In genomic region chrIV:12865884-12866283, ce11 we compare ENCODE assay signal across 6 worm cellular contexts.
A peak's percentile ranks its signal among the peaks of the same experiment; 100 is the strongest.
TF ChIP-seq lines count a peak whose summit lies in the region.

TSS of gene clec-186 (plus strand) at chrIV:12866109.

TF ChIP-seq in whole organism, L1 larva, 84 proteins besides CTCF, POLR2A, EP300 and RAD21 (continues in another document):
- no peak for TF ChIP-seq nhr-12 (tag; optimal IDR thresholded peaks at IDR 0.05; lab: Kevin White, UChicago)
- peak; percentile 5 for TF ChIP-seq jun-1 (tag; optimal IDR thresholded peaks at IDR 0.05; lab: Kevin White, UChicago)
- TF ChIP-seq pqm-1 (tag; optimal IDR thresholded peaks at IDR 0.05; lab: Kevin White, UChicago), result peak; percentile 40
- TF ChIP-seq aha-1 (tag; optimal IDR thresholded peaks at IDR 0.05; lab: Kevin White, UChicago), result no peak
- peak; percentile 18 for TF ChIP-seq nhr-20 (tag; optimal IDR thresholded peaks at IDR 0.05; lab: Kevin White, UChicago)
- TF ChIP-seq rnt-1 (tag; optimal IDR thresholded peaks at IDR 0.05; lab: Kevin White, UChicago), result no peak
- no peak for TF ChIP-seq nhr-71 (tag; optimal IDR thresholded peaks at IDR 0.05; lab: Kevin White, UChicago)
- TF ChIP-seq pax-3 (tag; optimal IDR thresholded peaks at IDR 0.05; lab: Kevin White, UChicago), result peak; percentile 45
- peak; percentile 97 for TF ChIP-seq elt-2 (tag; optimal IDR thresholded peaks at IDR 0.05; lab: Kevin White, UChicago)
- no peak for TF ChIP-seq efl-1 (optimal IDR thresholded peaks at IDR 0.05; lab: Kevin White, UChicago)
- TF ChIP-seq efl-1 (GFP tag; optimal IDR thresholded peaks at IDR 0.05 in 1 of 2; lab: Kevin White, UChicago), result peak in 1 of 2 experiments; percentile 20
- TF ChIP-seq hlh-17 (GFP tag; optimal IDR thresholded peaks at IDR 0.05; lab: Kevin White, UChicago; ENCODE audit: borderline replicate concordance), result no peak
- no peak for TF ChIP-seq nhr-90 (tag; optimal IDR thresholded peaks at IDR 0.05; lab: Kevin White, UChicago; ENCODE audit: poor library complexity)
- no peak for TF ChIP-seq fos-1 (tag; optimal IDR thresholded peaks at IDR 0.05; lab: Kevin White, UChicago)
- TF ChIP-seq skn-1 (tag; optimal IDR thresholded peaks at IDR 0.05; lab: Kevin White, UChicago), result no peak

TF ChIP-seq in whole organism, L2 larva, 48 proteins besides CTCF, POLR2A, EP300 and RAD21:
- no peak for TF ChIP-seq mdl-1 (tag; optimal IDR thresholded peaks at IDR 0.05; lab: Kevin White, UChicago)
- no peak for TF ChIP-seq mbf-1 (tag; optimal IDR thresholded peaks at IDR 0.05; lab: Kevin White, UChicago)
- TF ChIP-seq fos-1 (tag; optimal IDR thresholded peaks at IDR 0.05; lab: Kevin White, UChicago), result peak; percentile 91
- no peak for TF ChIP-seq unc-62 (GFP tag; optimal IDR thresholded peaks at IDR 0.05; lab: Kevin White, UChicago)
- no peak for TF ChIP-seq ceh-16 (tag; optimal IDR thresholded peaks at IDR 0.05; lab: Kevin White, UChicago)
- TF ChIP-seq crh-2 (tag; optimal IDR thresholded peaks at IDR 0.05; lab: Kevin White, UChicago), result peak; percentile 21
- no peak for TF ChIP-seq egl-27 (tag; optimal IDR thresholded peaks at IDR 0.05; lab: Kevin White, UChicago)
- no peak for TF ChIP-seq R02D3.7 (tag; optimal IDR thresholded peaks at IDR 0.05; lab: Kevin White, UChicago)
- TF ChIP-seq sma-9 (GFP tag; optimal IDR thresholded peaks at IDR 0.05; lab: Kevin White, UChicago), result peak; percentile 54
- TF ChIP-seq sma-9 (tag; optimal IDR thresholded peaks at IDR 0.05; lab: Kevin White, UChicago), result no peak

TF ChIP-seq in whole organism, L3 larva, 47 proteins besides CTCF, POLR2A, EP300 and RAD21:
- peak; percentile 11 for TF ChIP-seq jun-1 (tag; optimal IDR thresholded peaks at IDR 0.05; lab: Kevin White, UChicago)
- peak; percentile 96 for TF ChIP-seq elt-2 (tag; optimal IDR thresholded peaks at IDR 0.05; lab: Kevin White, UChicago)
- no peak for TF ChIP-seq egl-27 (tag; optimal IDR thresholded peaks at IDR 0.05; lab: Kevin White, UChicago)
- TF ChIP-seq pqm-1 (tag; optimal IDR thresholded peaks at IDR 0.05; lab: Kevin White, UChicago), result peak; percentile 88

TF ChIP-seq in whole organism, L4 larva, 104 proteins besides CTCF, POLR2A, EP300 and RAD21 (continues in another document):
- TF ChIP-seq tag-97 (GFP tag; IDR thresholded peaks at IDR 0.05; lab: Robert Waterston, UW) (no peak), mxl-3 (GFP tag; optimal IDR thresholded peaks at IDR 0.05; lab: Kevin White, UChicago) (no peak), Y75B8A.6 (GFP tag; IDR thresholded peaks at IDR 0.05; lab: Robert Waterston, UW) (no peak), snpc-1.2 (GFP tag; IDR thresholded peaks at IDR 0.05; lab: Robert Waterston, UW) (no peak), ZK546.5 (tag; optimal IDR thresholded peaks at IDR 0.05; lab: Kevin White, UChicago) (no peak), duxl-1 (tag; optimal IDR thresholded peaks at IDR 0.05; lab: Kevin White, UChicago; ENCODE audit: poor library complexity) (no peak), nhr-28 (tag; optimal IDR thresholded peaks at IDR 0.05; lab: Kevin White, UChicago) (peak; percentile 77), ceh-62 (tag; optimal IDR thresholded peaks at IDR 0.05; lab: Kevin White, UChicago) (no peak), tra-1 (GFP tag; IDR thresholded peaks at IDR 0.05; lab: Robert Waterston, UW) (peak; percentile 36; the same call in 1 of the 2 replicates), unc-62 (GFP tag; optimal IDR thresholded peaks at IDR 0.05 in 1 of 2; lab: Kevin White, UChicago) (peak in 1 of 2 experiments; percentile 85), unc-62 (tag; optimal IDR thresholded peaks at IDR 0.05; lab: Kevin White, UChicago) (no peak), aha-1 (tag; lab: Kevin White, UChicago) (no peak), unc-39 (tag; optimal IDR thresholded peaks at IDR 0.05; lab: Kevin White, UChicago) (no peak), T26A8.4 (GFP tag; IDR thresholded peaks at IDR 0.05; lab: Robert Waterston, UW) (no peak), pqm-1 (tag; optimal IDR thresholded peaks at IDR 0.05; lab: Kevin White, UChicago) (peak; percentile 84), egl-27 (tag; optimal IDR thresholded peaks at IDR 0.05; lab: Kevin White, UChicago) (no peak), lin-29 (GFP tag; IDR thresholded peaks at IDR 0.05; lab: Robert Waterston, UW) (no peak), hlh-30 (tag; optimal IDR thresholded peaks at IDR 0.05; lab: Kevin White, UChicago; ENCODE audit: insufficient read depth) (peak; percentile 15), lin-38 (GFP tag; IDR thresholded peaks at IDR 0.05; lab: Robert Waterston, UW) (no peak), D1046.2 (GFP tag; IDR thresholded peaks at IDR 0.05; lab: Robert Waterston, UW) (no peak), lsy-2 (tag; optimal IDR thresholded peaks at IDR 0.05; lab: Kevin White, UChicago) (no peak), egl-43 (GFP tag; IDR thresholded peaks at IDR 0.05; lab: Robert Waterston, UW) (no peak), nhr-77 (tag; optimal IDR thresholded peaks at IDR 0.05; lab: Kevin White, UChicago) (peak; percentile 38)

TF ChIP-seq in whole organism, late embryonic, 69 proteins besides CTCF, POLR2A, EP300 and RAD21:
- TF ChIP-seq elt-2 (tag; optimal IDR thresholded peaks at IDR 0.05; lab: Kevin White, UChicago) (peak; percentile 46), unc-3 (GFP tag; conservative IDR thresholded peaks at IDR 0.05; lab: Robert Waterston, UW) (no peak), unc-3 (tag; optimal IDR thresholded peaks at IDR 0.05; lab: Kevin White, UChicago) (no peak)

TF ChIP-seq in whole organism, young adult, 124 proteins besides CTCF, POLR2A, EP300 and RAD21:
- TF ChIP-seq dox-1 (GFP tag; IDR thresholded peaks at IDR 0.05; lab: Robert Waterston, UW) (peak; percentile 53), ztf-22 (GFP tag; optimal IDR thresholded peaks at IDR 0.05; lab: Kevin White, UChicago) (peak; percentile 11), T07F8.4 (tag; optimal IDR thresholded peaks at IDR 0.05; lab: Kevin White, UChicago) (no peak), nfyb-1 (GFP tag; IDR thresholded peaks at IDR 0.05; lab: Robert Waterston, UW) (0 out of 2 replicates have a peak, but pooled peaks have one; percentile 24), ztf-3 (GFP tag; optimal IDR thresholded peaks at IDR 0.05; lab: Kevin White, UChicago) (no peak), nhr-80 (tag; optimal IDR thresholded peaks at IDR 0.05; lab: Kevin White, UChicago) (peak; percentile 90), rpc-1 (optimal IDR thresholded peaks at IDR 0.05; lab: Kevin White, UChicago) (no peak), rpc-1 (tag; optimal IDR thresholded peaks at IDR 0.05; lab: Kevin White, UChicago) (no peak), Y53G8AR.9 (GFP tag; conservative IDR thresholded peaks at IDR 0.05; lab: Robert Waterston, UW) (no peak), tlf-1 (GFP tag; optimal IDR thresholded peaks at IDR 0.05; lab: Kevin White, UChicago) (no peak), ceh-100 (GFP tag; IDR thresholded peaks at IDR 0.05; lab: Robert Waterston, UW) (no peak), F55B11.4 (tag; optimal IDR thresholded peaks at IDR 0.05; lab: Kevin White, UChicago; ENCODE audit: borderline replicate concordance, insufficient read depth) (no peak), madf-6 (GFP tag; IDR thresholded peaks at IDR 0.05; lab: Robert Waterston, UW) (no peak), ztf-6 (GFP tag; IDR thresholded peaks at IDR 0.05; lab: Robert Waterston, UW) (no peak), atf-7 (tag; optimal IDR thresholded peaks at IDR 0.05; lab: Kevin White, UChicago) (peak; percentile 0)
